Worm (Caenorhabditis elegans) whole organism, young adult: ENCODE results near the gene frpr-9.

Experiments used
- B0019.2 ChIP-seq: fragments of 200-800 bp; sonication (Bioruptor generic); conservative IDR thresholded peaks from 2 replicates; pipeline ENCODE4 v1.3.6; 2022; ENCODE audit warnings: missing genetic modification reagents, missing genetic modification characterization, missing compliant biosample characterization
- B0261.1 ChIP-seq: sonication (generic microtip); optimal IDR thresholded peaks from 2 replicates; lab custom pipeline; 2016; ENCODE audit warnings: mild to moderate bottlenecking, missing genetic modification characterization, moderate library complexity, missing compliant biosample characterization
- C17E4.6 ChIP-seq: fragments of 200-800 bp; sonication (Bioruptor generic); IDR thresholded peaks from 2 replicates; pipeline ENCODE4 v1.3.6; 2022; ENCODE audit warnings: missing genetic modification reagents, missing genetic modification characterization, missing compliant biosample characterization
- F22D6.2 ChIP-seq: sonication (generic microtip); optimal IDR thresholded peaks from 2 replicates; lab custom pipeline; 2016; ENCODE audit warnings: mild to moderate bottlenecking, missing genetic modification characterization, missing compliant biosample characterization
- F23B12.7 ChIP-seq: sonication (generic microtip); optimal IDR thresholded peaks from 2 replicates; lab custom pipeline; 2017; ENCODE audit warnings: missing genetic modification characterization, mild to moderate bottlenecking, missing compliant biosample characterization, antibody characterized with exemption, moderate library complexity; ENCODE audit not compliant: insufficient read depth
- F37B4.10 ChIP-seq: fragments of 200-800 bp; sonication (Bioruptor generic); IDR thresholded peaks from 2 replicates; pipeline ENCODE4 v1.3.6; 2022; ENCODE audit warnings: missing genetic modification characterization, missing compliant biosample characterization
- F39B2.1 ChIP-seq: fragments of 200-800 bp; sonication (Bioruptor generic); IDR thresholded peaks from 2 replicates; pipeline ENCODE4 v1.3.6; 2022; ENCODE audit warnings: missing genetic modification reagents, missing genetic modification characterization, missing compliant biosample characterization
- F52B5.7 ChIP-seq: sonication (generic microtip); optimal IDR thresholded peaks from 2 replicates; lab custom pipeline; 2016; ENCODE audit warnings: mild to moderate bottlenecking, missing genetic modification characterization, missing compliant biosample characterization
- F57A8.1 ChIP-seq: fragments of 200-800 bp; sonication (Bioruptor generic); optimal IDR thresholded peaks from 2 replicates; lab custom pipeline; 2018; ENCODE audit warnings: mild to moderate bottlenecking, missing genetic modification characterization, moderate library complexity, missing compliant biosample characterization
- F57C9.4 ChIP-seq: sonication (generic microtip); optimal IDR thresholded peaks from 2 replicates; lab custom pipeline; 2017; ENCODE audit warnings: mild to moderate bottlenecking, missing genetic modification characterization, missing compliant biosample characterization
- K12H6.12 ChIP-seq: fragments of 200-800 bp; sonication (Bioruptor generic); optimal IDR thresholded peaks from 2 replicates; lab custom pipeline; 2018; ENCODE audit warnings: mild to moderate bottlenecking, missing genetic modification characterization, missing compliant biosample characterization
- Y53G8AR.9 ChIP-seq: fragments of 200-800 bp; sonication (Bioruptor generic); conservative IDR thresholded peaks from 2 replicates; pipeline ENCODE4 v1.3.6; 2022; ENCODE audit warnings: missing genetic modification reagents, missing genetic modification characterization, missing compliant biosample characterization
- Y67H2A.10 ChIP-seq: fragments of 200-800 bp; sonication (Bioruptor generic); conservative IDR thresholded peaks from 2 replicates; pipeline ENCODE4 v1.3.6; 2022; ENCODE audit warnings: missing genetic modification reagents, missing genetic modification characterization, missing compliant biosample characterization
- Y95B8A.8 ChIP-seq: fragments of 200-800 bp; sonication (Bioruptor generic); IDR thresholded peaks from 2 replicates; pipeline ENCODE4 v1.3.6; 2022; ENCODE audit warnings: missing genetic modification reagents, missing genetic modification characterization, missing compliant biosample characterization
- akir-1 ChIP-seq: fragments of 200-800 bp; sonication (Bioruptor generic); optimal IDR thresholded peaks from 2 replicates; lab custom pipeline; 2018; ENCODE audit warnings: mild to moderate bottlenecking, missing genetic modification characterization, moderate library complexity, missing compliant biosample characterization
- ama-1 ChIP-seq, 3 experiments: fragments of 150-350 bp in 1 of 3; sonication (generic microtip) in 2 of 3; optimal IDR thresholded peaks; 2 replicates each; lab custom pipeline; 2014 to 2018; ENCODE audit warnings: missing biosample characterization in 2 of 3, missing genetic modification characterization in 2 of 3, missing genetic modification reagents in 2 of 3
- aptf-2 ChIP-seq: fragments of 200-800 bp; sonication (Bioruptor generic); conservative IDR thresholded peaks from 2 replicates; pipeline ENCODE4 v1.3.6; 2022; ENCODE audit warnings: missing genetic modification reagents, missing genetic modification characterization, missing compliant biosample characterization
- athp-1 ChIP-seq: sonication (generic microtip); optimal IDR thresholded peaks from 2 replicates; lab custom pipeline; 2017; ENCODE audit warnings: mild to moderate bottlenecking, missing genetic modification characterization, missing compliant biosample characterization
- attf-3 ChIP-seq: fragments of 200-800 bp; sonication (Bioruptor generic); conservative IDR thresholded peaks from 2 replicates; pipeline ENCODE4 v1.3.6; 2022; ENCODE audit warnings: missing genetic modification reagents, missing genetic modification characterization, missing compliant biosample characterization
- ccch-3 ChIP-seq: fragments of 200-800 bp; sonication (Bioruptor generic); optimal IDR thresholded peaks from 2 replicates; lab custom pipeline; 2018; ENCODE audit warnings: mild to moderate bottlenecking, missing genetic modification characterization, missing compliant biosample characterization
- ceh-79 ChIP-seq: sonication (generic microtip); optimal IDR thresholded peaks from 2 replicates; lab custom pipeline; 2017; ENCODE audit warnings: mild to moderate bottlenecking, missing genetic modification characterization, missing compliant biosample characterization
- dpff-1 ChIP-seq: sonication (generic microtip); optimal IDR thresholded peaks from 2 replicates; lab custom pipeline; 2017; ENCODE audit warnings: mild to moderate bottlenecking, missing genetic modification characterization, missing compliant biosample characterization
- efl-1 ChIP-seq: fragments of 150-350 bp; optimal IDR thresholded peaks from 2 replicates; lab custom pipeline; 2014; ENCODE audit warnings: missing biosample characterization, missing genetic modification reagents, missing genetic modification characterization
- egl-18 ChIP-seq: fragments of 200-800 bp; sonication (Bioruptor generic); IDR thresholded peaks from 2 replicates; pipeline ENCODE4 v1.3.6; 2022; ENCODE audit warnings: missing genetic modification reagents, missing genetic modification characterization, missing compliant biosample characterization
- egl-44 ChIP-seq: fragments of 200-800 bp; sonication (Bioruptor generic); IDR thresholded peaks from 2 replicates; pipeline ENCODE4 v1.3.6; 2022; ENCODE audit warnings: missing genetic modification reagents, missing genetic modification characterization, missing compliant biosample characterization
- ets-4 ChIP-seq: fragments of 200-800 bp; sonication (Bioruptor generic); optimal IDR thresholded peaks from 2 replicates; lab custom pipeline; 2018; ENCODE audit warnings: mild to moderate bottlenecking, missing genetic modification characterization, missing compliant biosample characterization
- gei-17 ChIP-seq: fragments of 200-800 bp; sonication (Bioruptor generic); optimal IDR thresholded peaks from 2 replicates; lab custom pipeline; 2018; ENCODE audit warnings: mild to moderate bottlenecking, missing genetic modification characterization, missing compliant biosample characterization
- him-1 ChIP-seq: sonication (generic microtip); optimal IDR thresholded peaks from 2 replicates; lab custom pipeline; 2016; ENCODE audit warnings: missing genotype, missing genetic modification reagents, missing genetic modification characterization, missing compliant biosample characterization
- hlh-12 ChIP-seq: sonication (generic microtip); optimal IDR thresholded peaks from 2 replicates; lab custom pipeline; 2016; ENCODE audit warnings: missing genetic modification characterization, missing compliant biosample characterization
- hmg-20 ChIP-seq: fragments of 200-800 bp; sonication (Bioruptor generic); IDR thresholded peaks from 2 replicates; pipeline ENCODE4 v1.3.6; 2022; ENCODE audit warnings: missing genetic modification reagents, missing genetic modification characterization, missing compliant biosample characterization
- lin-35 ChIP-seq, 3 experiments: fragments of 150-350 bp in 2 of 3; sonication (generic microtip) in 1 of 3; optimal IDR thresholded peaks; 2 replicates each; lab custom pipeline; 2014 to 2018; ENCODE audit warnings: missing biosample characterization in 3 of 3, missing genetic modification characterization in 3 of 3, missing genetic modification reagents in 3 of 3
- lin-40 ChIP-seq: sonication (generic microtip); optimal IDR thresholded peaks from 2 replicates; lab custom pipeline; 2016; ENCODE audit warnings: missing genetic modification characterization, mild to moderate bottlenecking, missing compliant biosample characterization, missing genotype, missing genetic modification reagents
- lir-1 ChIP-seq: fragments of 200-800 bp; sonication (Bioruptor generic); conservative IDR thresholded peaks from 2 replicates; pipeline ENCODE4 v1.3.6; 2022; ENCODE audit warnings: missing genetic modification reagents, missing genetic modification characterization, missing compliant biosample characterization
- madf-8 ChIP-seq: fragments of 200-800 bp; sonication (Bioruptor generic); conservative IDR thresholded peaks from 2 replicates; pipeline ENCODE4 v1.3.6; 2022; ENCODE audit warnings: missing genetic modification reagents, missing genetic modification characterization, missing compliant biosample characterization
- mel-28 ChIP-seq: sonication (generic microtip); optimal IDR thresholded peaks from 2 replicates; lab custom pipeline; 2016; ENCODE audit warnings: borderline replicate concordance, mild to moderate bottlenecking, missing genetic modification characterization, missing compliant biosample characterization
- mes-4 ChIP-seq: sonication (generic microtip); optimal IDR thresholded peaks from 2 replicates; lab custom pipeline; 2016; ENCODE audit warnings: missing genotype, missing genetic modification characterization, missing compliant biosample characterization
- nfyb-1 ChIP-seq: fragments of 200-800 bp; sonication (Bioruptor generic); IDR thresholded peaks from 2 replicates; pipeline ENCODE4 v1.3.6; 2022; ENCODE audit warnings: missing genetic modification reagents, missing genetic modification characterization, missing compliant biosample characterization
- nhr-80 ChIP-seq: sonication (generic microtip); optimal IDR thresholded peaks from 2 replicates; lab custom pipeline; 2016; ENCODE audit warnings: missing genetic modification characterization, missing compliant biosample characterization
- rpc-1 ChIP-seq, 2 experiments: fragments of 150-350 bp in 1 of 2; sonication (generic microtip) in 1 of 2; optimal IDR thresholded peaks; 2 replicates each; lab custom pipeline; 2014 to 2018; ENCODE audit warnings: missing biosample characterization in 1 of 2, missing genetic modification characterization in 1 of 2, missing genetic modification reagents in 1 of 2, missing genotype in 1 of 2
- snpc-1.3 ChIP-seq: sonication (generic microtip); optimal IDR thresholded peaks from 2 replicates; lab custom pipeline; 2017; ENCODE audit warnings: missing genetic modification characterization, mild to moderate bottlenecking, missing compliant biosample characterization, antibody characterized with exemption, moderate library complexity, missing genotype, missing genetic modification reagents; ENCODE audit not compliant: insufficient read depth
- tbx-9 ChIP-seq: sonication (generic microtip); optimal IDR thresholded peaks from 2 replicates; lab custom pipeline; 2016; ENCODE audit warnings: borderline replicate concordance, missing genetic modification characterization, inconsistent platforms, missing compliant biosample characterization
- tlf-1 ChIP-seq: fragments of 200-800 bp; sonication (Bioruptor generic); optimal IDR thresholded peaks from 2 replicates; lab custom pipeline; 2018; ENCODE audit warnings: mild to moderate bottlenecking, missing genetic modification characterization, missing compliant biosample characterization
- unc-130 ChIP-seq: sonication (generic microtip); optimal IDR thresholded peaks from 2 replicates; lab custom pipeline; 2016; ENCODE audit warnings: missing genetic modification reagents, missing genetic modification characterization, missing compliant biosample characterization
- ztf-25 ChIP-seq: fragments of 200-800 bp; sonication (Bioruptor generic); IDR thresholded peaks from 2 replicates; pipeline ENCODE4 v1.3.6; 2022; ENCODE audit warnings: missing genetic modification reagents, missing genetic modification characterization, missing compliant biosample characterization
- ztf-26 ChIP-seq: sonication (generic microtip); optimal IDR thresholded peaks from 2 replicates; lab custom pipeline; 2017; ENCODE audit warnings: missing genetic modification characterization, missing compliant biosample characterization
- ztf-3 ChIP-seq: fragments of 200-800 bp; sonication (Bioruptor generic); optimal IDR thresholded peaks from 2 replicates; lab custom pipeline; 2018; ENCODE audit warnings: mild to moderate bottlenecking, missing genetic modification characterization, missing compliant biosample characterization
- ztf-6 ChIP-seq: fragments of 200-800 bp; sonication (Bioruptor generic); IDR thresholded peaks from 2 replicates; pipeline ENCODE4 v1.3.6; 2022; ENCODE audit warnings: missing genetic modification reagents, missing genetic modification characterization, missing compliant biosample characterization

frpr-9 gene

ce11 chrV:10965501-10965900 is 26.4 kb upstream of the frpr-9 start, which contains the start of the genes ctf-4 and eef-1G (continued):
- TF ChIP-seq snpc-1.3 (tag; lab: Kevin White, UChicago), result peak; percentile 88
- TF ChIP-seq aptf-2 (GFP tag; lab: Robert Waterston, UW), result 0 out of 2 replicates have a peak, but pooled peaks have one; percentile 7
- 0 out of 2 replicates have a peak, but pooled peaks have one; percentile 52 for TF ChIP-seq egl-18 (GFP tag; lab: Robert Waterston, UW)
- 0 out of 2 replicates have a peak, but pooled peaks have one; percentile 32 for TF ChIP-seq Y67H2A.10 (GFP tag; lab: Robert Waterston, UW)
- TF ChIP-seq B0019.2 (GFP tag; lab: Robert Waterston, UW), result peak; percentile 57
- peak; percentile 83; the same call in 1 of the 2 replicates for TF ChIP-seq Y95B8A.8 (GFP tag; lab: Robert Waterston, UW)
- no peak for TF ChIP-seq F39B2.1 (GFP tag; lab: Robert Waterston, UW)
- no peak for TF ChIP-seq F37B4.10 (GFP tag; lab: Robert Waterston, UW)
- 0 out of 2 replicates have a peak, but pooled peaks have one; percentile 49 for TF ChIP-seq hmg-20
- TF ChIP-seq F52B5.7 (tag; lab: Kevin White, UChicago), result no peak
- peak; percentile 70 for TF ChIP-seq F22D6.2 (tag; lab: Kevin White, UChicago)
- peak; percentile 97 for TF ChIP-seq F23B12.7
- no peak for TF ChIP-seq tbx-9 (tag; lab: Kevin White, UChicago)
- TF ChIP-seq mel-28 (tag; lab: Kevin White, UChicago), result no peak
- no peak for TF ChIP-seq ceh-79 (tag; lab: Kevin White, UChicago)
- peak; percentile 94 for TF ChIP-seq lin-40 (tag; lab: Kevin White, UChicago)
- no peak for TF ChIP-seq mes-4 (tag; lab: Kevin White, UChicago)
- TF ChIP-seq hlh-12 (tag; lab: Kevin White, UChicago), result no peak
- peak; percentile 80; the same call in 1 of the 2 replicates for TF ChIP-seq egl-44
- TF ChIP-seq ztf-6 (GFP tag; lab: Robert Waterston, UW), result peak; percentile 71; the same call in 1 of the 2 replicates
- TF ChIP-seq unc-130 (GFP tag; lab: Kevin White, UChicago), result peak; percentile 77
- no peak for TF ChIP-seq ztf-25 (GFP tag; lab: Robert Waterston, UW)
- TF ChIP-seq madf-8, result peak; percentile 64
- no peak for TF ChIP-seq akir-1 (GFP tag; lab: Kevin White, UChicago)
- peak; percentile 79 for TF ChIP-seq athp-1
- TF ChIP-seq Y53G8AR.9 (GFP tag; lab: Robert Waterston, UW), result peak; percentile 95
- no peak for TF ChIP-seq F57C9.4 (tag; lab: Kevin White, UChicago)
- TF ChIP-seq attf-3, result peak; percentile 75
- peak; percentile 54; the same call in 1 of the 2 replicates for TF ChIP-seq C17E4.6
- peak; percentile 93 for TF ChIP-seq tlf-1 (GFP tag; lab: Kevin White, UChicago)
- TF ChIP-seq F57A8.1, result no peak
- TF ChIP-seq nfyb-1 (GFP tag; lab: Robert Waterston, UW), result peak; percentile 94
- no peak for TF ChIP-seq B0261.1 (tag; lab: Kevin White, UChicago)
- TF ChIP-seq gei-17 (GFP tag; lab: Kevin White, UChicago), result peak; percentile 66
- TF ChIP-seq ztf-3 (GFP tag; lab: Kevin White, UChicago), result peak; percentile 36
- TF ChIP-seq ama-1 (optimal IDR thresholded peaks at IDR 0.05; lab: Kevin White, UChicago), result no peak
- TF ChIP-seq ama-1 (GFP tag; optimal IDR thresholded peaks at IDR 0.05; lab: Kevin White, UChicago), result no peak
- no peak for TF ChIP-seq dpff-1 (tag; lab: Kevin White, UChicago)
- peak; percentile 8 for TF ChIP-seq him-1 (tag; lab: Kevin White, UChicago)
- TF ChIP-seq ets-4, result peak; percentile 11
- peak; percentile 26 to 96 (median 60) for TF ChIP-seq lin-35 (GFP tag; optimal IDR thresholded peaks at IDR 0.05; lab: Kevin White, UChicago)
- TF ChIP-seq efl-1 (GFP tag; lab: Kevin White, UChicago), result peak; percentile 90
- TF ChIP-seq nhr-80 (tag; lab: Kevin White, UChicago), result peak; percentile 97
- TF ChIP-seq ccch-3 (GFP tag; lab: Kevin White, UChicago), result no peak
- peak; percentile 75 for TF ChIP-seq lir-1 (GFP tag; lab: Robert Waterston, UW)
- TF ChIP-seq K12H6.12 (tag; lab: Kevin White, UChicago), result peak; percentile 85
- peak; percentile 77 for TF ChIP-seq ztf-26 (tag; lab: Kevin White, UChicago)
- TF ChIP-seq rpc-1 (optimal IDR thresholded peaks at IDR 0.05; lab: Kevin White, UChicago), result no peak
- no peak for TF ChIP-seq rpc-1 (tag; optimal IDR thresholded peaks at IDR 0.05; lab: Kevin White, UChicago)
